Worm (Caenorhabditis elegans) whole organism, young adult: ENCODE results near the gene lgc-8.

Experiments
- ama-1 ChIP-seq, 3 experiments: fragments of 150-350 bp in 1 of 3; sonication (generic microtip) in 2 of 3; optimal IDR thresholded peaks; 2 replicates each; lab custom pipeline; 2014 to 2018; ENCODE audit warnings: missing biosample characterization in 2 of 3, missing genetic modification characterization in 2 of 3, missing genetic modification reagents in 2 of 3
- athp-1 ChIP-seq: sonication (generic microtip); optimal IDR thresholded peaks from 2 replicates; lab custom pipeline; 2017; ENCODE audit warnings: mild to moderate bottlenecking, missing genetic modification characterization, missing compliant biosample characterization

ce11 chrIV:14760845-14761244 is 45.2 kb downstream of the lgc-8 start, which contains the start of gene ptp-5.2:
- TF ChIP-seq ama-1 (optimal IDR thresholded peaks at IDR 0.05; lab: Kevin White, UChicago) (no peak), ama-1 (GFP tag; optimal IDR thresholded peaks at IDR 0.05; lab: Kevin White, UChicago) (no peak), athp-1 (tag; lab: Kevin White, UChicago) (no peak)
